Worm (Caenorhabditis elegans): ENCODE data around the gene F12D9.2.

The F12D9.2 gene

ce11 chrX:8608756-8609155 lies 38.1 kb downstream of the F12D9.2 start (continued):
- TF ChIP-seq madf-3 (GFP tag; IDR thresholded peaks at IDR 0.05), result no peak
- TF ChIP-seq madf-6 (GFP tag; IDR thresholded peaks at IDR 0.05), result no peak
- no peak for TF ChIP-seq ztf-22 (GFP tag; optimal IDR thresholded peaks at IDR 0.05)
- no peak for TF ChIP-seq F57A8.1 (GFP tag; optimal IDR thresholded peaks at IDR 0.05)
- TF ChIP-seq ekl-4 (GFP tag; IDR thresholded peaks at IDR 0.05), result peak; percentile 66; the same call in 1 of the 2 replicates
- no peak for TF ChIP-seq egrh-3 (GFP tag; IDR thresholded peaks at IDR 0.05)
- TF ChIP-seq F57C9.4 (tag; optimal IDR thresholded peaks at IDR 0.05), result no peak
- no peak for TF ChIP-seq zfh-2 (GFP tag; conservative IDR thresholded peaks at IDR 0.05)
- TF ChIP-seq ZK185.1 (tag; optimal IDR thresholded peaks at IDR 0.05; ENCODE audit: poor library complexity, severe bottlenecking), result peak; percentile 92
- TF ChIP-seq him-1 (tag; optimal IDR thresholded peaks at IDR 0.05), result peak; percentile 79
- no peak for TF ChIP-seq F33H1.4 (GFP tag; IDR thresholded peaks at IDR 0.05)
- TF ChIP-seq athp-1 (tag; optimal IDR thresholded peaks at IDR 0.05), result peak; percentile 29
- peak; percentile 38 for TF ChIP-seq snpc-1.3 (tag; optimal IDR thresholded peaks at IDR 0.05; ENCODE audit: insufficient read depth)
- TF ChIP-seq ztf-25 (GFP tag; IDR thresholded peaks at IDR 0.05), result peak; percentile 27; the same call in 1 of the 2 replicates
- TF ChIP-seq nhr-179 (tag; optimal IDR thresholded peaks at IDR 0.05), result peak; percentile 7
- peak; percentile 62; the same call in 1 of the 2 replicates for TF ChIP-seq hmg-20 (GFP tag; IDR thresholded peaks at IDR 0.05)
- no peak for TF ChIP-seq dpl-1 (GFP tag; optimal IDR thresholded peaks at IDR 0.05)
- TF ChIP-seq ceh-91 (GFP tag; IDR thresholded peaks at IDR 0.05), result no peak
- TF ChIP-seq ztf-6 (GFP tag; IDR thresholded peaks at IDR 0.05), result no peak
- TF ChIP-seq pbrm-1 (GFP tag; IDR thresholded peaks at IDR 0.05), result peak; percentile 47; the same call in 1 of the 2 replicates
- TF ChIP-seq K12H6.12 (tag; optimal IDR thresholded peaks at IDR 0.05), result no peak
- TF ChIP-seq rpc-1 (optimal IDR thresholded peaks at IDR 0.05), result peak; percentile 97
- TF ChIP-seq rpc-1 (tag; optimal IDR thresholded peaks at IDR 0.05), result peak; percentile 92
- TF ChIP-seq tbp1 (GFP tag; optimal IDR thresholded peaks at IDR 0.05), result peak; percentile 90
- peak; percentile 75 for TF ChIP-seq nfyb-1 (GFP tag; IDR thresholded peaks at IDR 0.05)
- 0 out of 2 replicates have a peak, but pooled peaks have one; percentile 65 for TF ChIP-seq Y56A3A.18 (GFP tag; IDR thresholded peaks at IDR 0.05)
- TF ChIP-seq sea-2 (GFP tag; IDR thresholded peaks at IDR 0.05), result no peak
- TF ChIP-seq hrde-1 (tag; optimal IDR thresholded peaks at IDR 0.05; ENCODE audit: borderline replicate concordance), result peak; percentile 53
- TF ChIP-seq Y53F4B.3 (GFP tag; IDR thresholded peaks at IDR 0.05), result no peak
- TF ChIP-seq sptf-2 (GFP tag; optimal IDR thresholded peaks at IDR 0.05), result peak; percentile 24
- TF ChIP-seq die-1 (tag; optimal IDR thresholded peaks at IDR 0.05), result peak; percentile 72
- TF ChIP-seq ceh-58 (GFP tag; IDR thresholded peaks at IDR 0.05), result peak; percentile 77; the same call in 1 of the 2 replicates
- TF ChIP-seq hlh-12 (tag; optimal IDR thresholded peaks at IDR 0.05), result no peak
- peak; percentile 81 for TF ChIP-seq nhr-90 (tag; optimal IDR thresholded peaks at IDR 0.05)
- TF ChIP-seq chd-7 (tag; optimal IDR thresholded peaks at IDR 0.05), result peak; percentile 71
- peak; percentile 55 for TF ChIP-seq ztf-18 (tag; optimal IDR thresholded peaks at IDR 0.05)
- peak; percentile 93 for TF ChIP-seq lin-26 (GFP tag; IDR thresholded peaks at IDR 0.05)
- peak; percentile 42 for TF ChIP-seq lsy-27 (tag; optimal IDR thresholded peaks at IDR 0.05; ENCODE audit: borderline replicate concordance, insufficient read depth)
- TF ChIP-seq snpc-3.4 (tag; optimal IDR thresholded peaks at IDR 0.05), result peak; percentile 33
- TF ChIP-seq ceh-27 (GFP tag; optimal IDR thresholded peaks at IDR 0.05), result no peak
- TF ChIP-seq mcd-1 (GFP tag; IDR thresholded peaks at IDR 0.05), result no peak; the same call in none of the 2 replicates
- peak; percentile 73 for TF ChIP-seq ztf-26 (tag; optimal IDR thresholded peaks at IDR 0.05)
- no peak for TF ChIP-seq F37B4.10 (GFP tag; IDR thresholded peaks at IDR 0.05)
- TF ChIP-seq let-607 (tag; optimal IDR thresholded peaks at IDR 0.05), result peak in 1 of 2 experiments; percentile 43
- TF ChIP-seq dox-1 (GFP tag; IDR thresholded peaks at IDR 0.05), result no peak
- TF ChIP-seq T26A5.8 (tag; optimal IDR thresholded peaks at IDR 0.05), result peak; percentile 33
- peak; percentile 58; the same call in 1 of the 2 replicates for TF ChIP-seq attf-6 (GFP tag; IDR thresholded peaks at IDR 0.05)
- peak; percentile 49; the same call in 1 of the 2 replicates for TF ChIP-seq D2030.7 (GFP tag; IDR thresholded peaks at IDR 0.05)
- no peak for TF ChIP-seq fkh-3 (tag; optimal IDR thresholded peaks at IDR 0.05)
